Worm (Caenorhabditis elegans): Measurements from ENCODE around the gene mig-39.

The mig-39 gene

DNA sequence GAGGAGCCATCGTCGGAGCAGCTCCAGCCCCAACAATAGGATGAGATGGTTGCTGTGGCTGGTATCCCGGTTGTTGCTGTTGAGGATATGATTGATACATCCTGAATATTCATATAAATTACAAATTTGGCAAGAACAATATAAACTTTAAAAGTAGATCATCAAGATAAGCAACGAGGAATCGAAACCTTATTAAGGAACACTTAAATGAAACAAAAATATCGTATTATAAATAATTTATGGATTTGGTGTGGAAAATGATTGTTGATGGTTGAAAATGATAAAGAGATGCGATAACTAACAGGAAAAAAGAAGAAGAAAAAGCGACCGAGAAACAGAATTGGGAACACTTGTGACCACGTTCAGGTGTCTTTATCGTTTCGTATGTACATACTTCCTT lies 27.5 kb upstream of the mig-39 start, which contains the start of gene pqn-96:
pqn-96 (minus strand) TSS at position 101 of the 400 bp plus-strand sequence.
- TF ChIP-seq egrh-3 (GFP tag; IDR thresholded peaks at IDR 0.05): no peak
- no peak for TF ChIP-seq F33H1.4 (GFP tag; IDR thresholded peaks at IDR 0.05)
- TF ChIP-seq K12H6.12 (tag; optimal IDR thresholded peaks at IDR 0.05): no peak
- TF ChIP-seq him-1 (tag; optimal IDR thresholded peaks at IDR 0.05): no peak
- no peak for TF ChIP-seq ama-1 (optimal IDR thresholded peaks at IDR 0.05)
- no peak for TF ChIP-seq ama-1 (GFP tag; optimal IDR thresholded peaks at IDR 0.05)
- TF ChIP-seq chd-7 (tag; optimal IDR thresholded peaks at IDR 0.05): no peak
- no peak for TF ChIP-seq snpc-3.4 (tag; optimal IDR thresholded peaks at IDR 0.05)
- TF ChIP-seq mes-4 (tag; optimal IDR thresholded peaks at IDR 0.05): no peak
- TF ChIP-seq D2030.7 (GFP tag; IDR thresholded peaks at IDR 0.05): no peak
- TF ChIP-seq F23B12.7 (tag; optimal IDR thresholded peaks at IDR 0.05; ENCODE audit: insufficient read depth): no peak
- no peak for TF ChIP-seq unc-62 (GFP tag; optimal IDR thresholded peaks at IDR 0.05)
- TF ChIP-seq F37B4.10 (GFP tag; IDR thresholded peaks at IDR 0.05): no peak
- TF ChIP-seq B0019.2 (GFP tag; conservative IDR thresholded peaks at IDR 0.05): no peak
- no peak for TF ChIP-seq sea-2 (GFP tag; IDR thresholded peaks at IDR 0.05)
- TF ChIP-seq lin-40 (tag; optimal IDR thresholded peaks at IDR 0.05): no peak
- TF ChIP-seq tbx-9 (tag; optimal IDR thresholded peaks at IDR 0.05; ENCODE audit: borderline replicate concordance): no peak
- no peak for TF ChIP-seq ceh-27 (GFP tag; optimal IDR thresholded peaks at IDR 0.05)
- TF ChIP-seq ceh-79 (tag; optimal IDR thresholded peaks at IDR 0.05): no peak
- TF ChIP-seq B0261.1 (tag; optimal IDR thresholded peaks at IDR 0.05): no peak
- no peak for TF ChIP-seq bed-2 (GFP tag; IDR thresholded peaks at IDR 0.05)

DNA sequence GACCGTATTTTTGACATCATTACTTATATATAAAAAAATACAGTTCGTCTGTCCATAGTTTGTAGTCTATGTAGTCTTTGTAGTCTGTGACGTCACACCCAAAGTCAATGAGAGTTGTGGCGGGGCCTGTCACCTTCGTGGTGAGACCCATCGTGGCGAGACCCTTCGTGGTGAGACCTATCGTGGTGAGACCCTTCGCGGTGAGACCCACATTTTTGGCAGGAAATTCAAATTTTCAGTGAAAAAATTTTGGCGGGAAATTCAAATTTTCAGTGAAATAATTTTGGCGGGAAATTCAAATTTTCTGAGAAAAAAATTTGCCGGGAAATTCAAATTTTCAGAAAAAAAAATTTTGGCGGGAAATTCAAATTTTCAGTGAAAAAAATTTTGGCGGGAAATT lies 25.5 kb upstream of the mig-39 start:
- TF ChIP-seq mcd-1 (GFP tag; IDR thresholded peaks at IDR 0.05): peak; percentile 44; the same call in 1 of the 2 replicates
- TF ChIP-seq lin-54 (GFP tag; optimal IDR thresholded peaks at IDR 0.05): peak; percentile 15
- peak; percentile 32; the same call in 1 of the 2 replicates for TF ChIP-seq D2030.7 (GFP tag; IDR thresholded peaks at IDR 0.05)
- TF ChIP-seq F33H1.4 (GFP tag; IDR thresholded peaks at IDR 0.05): peak; percentile 79
- TF ChIP-seq ceh-91 (GFP tag; IDR thresholded peaks at IDR 0.05): 0 out of 2 replicates have a peak, but pooled peaks have one; percentile 28

- peak; percentile 90 for TF ChIP-seq hsf-1 (GFP tag; IDR thresholded peaks at IDR 0.05)
Measured at ce11 chrIII:8442420-8442819, 24.4 kb upstream of the mig-39 start.

DNA sequence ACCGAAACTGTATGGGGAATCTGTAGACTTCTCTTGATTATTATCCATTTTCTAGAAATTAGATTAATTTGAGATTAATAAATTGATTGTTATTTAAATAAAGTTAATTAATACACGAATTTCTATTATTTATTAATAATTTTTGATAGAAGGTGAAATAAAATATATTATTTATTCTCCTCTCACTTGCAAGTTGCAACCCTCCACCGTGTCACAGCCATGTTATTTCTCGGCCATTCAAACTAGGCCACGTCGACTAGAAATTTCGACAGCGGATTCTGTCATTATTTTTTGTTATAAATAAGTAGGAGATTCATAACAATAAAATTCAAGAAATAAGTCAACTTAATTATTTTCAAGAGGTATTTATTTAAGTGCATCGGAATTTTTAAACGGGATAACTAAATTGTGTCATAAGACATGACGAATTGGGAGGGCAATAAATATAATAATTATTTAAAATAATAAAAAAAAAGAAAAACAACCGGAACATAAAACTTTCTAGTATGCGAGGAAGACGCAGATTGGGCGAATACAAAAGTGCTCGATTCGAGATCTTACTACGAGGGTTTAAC lies 23.2 kb upstream of the mig-39 start, which contains the start of gene ufbp-1:
ufbp-1 (minus strand) TSS at position 51 of the 575 bp plus-strand sequence.
- no peak for TF ChIP-seq nhr-179 (tag; optimal IDR thresholded peaks at IDR 0.05)
- peak; percentile 18 for TF ChIP-seq nhr-27 (tag; optimal IDR thresholded peaks at IDR 0.05)
- TF ChIP-seq pha-4 (tag; optimal IDR thresholded peaks at IDR 0.05): no peak
- TF ChIP-seq K11D2.4 (GFP tag; IDR thresholded peaks at IDR 0.05): no peak
- TF ChIP-seq nfya-2 (GFP tag; IDR thresholded peaks at IDR 0.05): 0 out of 2 replicates have a peak, but pooled peaks have one; percentile 57
- TF ChIP-seq zim-3 (tag; optimal IDR thresholded peaks at IDR 0.05): peak; percentile 93
- TF ChIP-seq egl-18 (GFP tag; IDR thresholded peaks at IDR 0.05): 0 out of 2 replicates have a peak, but pooled peaks have one; percentile 38
- TF ChIP-seq F23B12.7 (tag; optimal IDR thresholded peaks at IDR 0.05; ENCODE audit: insufficient read depth): peak; percentile 56
- TF ChIP-seq tbx-9 (tag; optimal IDR thresholded peaks at IDR 0.05; ENCODE audit: borderline replicate concordance): no peak
- peak; percentile 99 for TF ChIP-seq dpff-1 (tag; optimal IDR thresholded peaks at IDR 0.05)
- no peak for TF ChIP-seq F37B4.10 (GFP tag; IDR thresholded peaks at IDR 0.05)
- no peak for TF ChIP-seq lsy-27 (tag; optimal IDR thresholded peaks at IDR 0.05; ENCODE audit: borderline replicate concordance, insufficient read depth)
- TF ChIP-seq snpc-3.4 (tag; optimal IDR thresholded peaks at IDR 0.05): peak; percentile 53
- TF ChIP-seq xnd-1 (tag; optimal IDR thresholded peaks at IDR 0.05): no peak
- TF ChIP-seq madf-6 (GFP tag; IDR thresholded peaks at IDR 0.05): peak; percentile 64
- TF ChIP-seq ekl-4 (GFP tag; IDR thresholded peaks at IDR 0.05): peak; percentile 88
- peak; percentile 26 for TF ChIP-seq snpc-1.3 (tag; optimal IDR thresholded peaks at IDR 0.05; ENCODE audit: insufficient read depth)
- peak in 1 of 3 experiments; percentile 61 for TF ChIP-seq lin-35 (GFP tag; optimal IDR thresholded peaks at IDR 0.05)
- TF ChIP-seq ztf-6 (GFP tag; IDR thresholded peaks at IDR 0.05): no peak
- TF ChIP-seq F52B5.7 (tag; optimal IDR thresholded peaks at IDR 0.05): peak; percentile 82
- TF ChIP-seq hlh-12 (tag; optimal IDR thresholded peaks at IDR 0.05): no peak
- TF ChIP-seq D2030.7 (GFP tag; IDR thresholded peaks at IDR 0.05): no peak
- TF ChIP-seq nhr-80 (tag; optimal IDR thresholded peaks at IDR 0.05): peak; percentile 44
- peak; percentile 87 for TF ChIP-seq ama-1 (optimal IDR thresholded peaks at IDR 0.05)
- peak; percentile 72 to 82 for TF ChIP-seq ama-1 (GFP tag; optimal IDR thresholded peaks at IDR 0.05)
